Worm (Caenorhabditis elegans): Measurements from ENCODE around the gene F57F4.2.

Gene F57F4.2

DNA sequence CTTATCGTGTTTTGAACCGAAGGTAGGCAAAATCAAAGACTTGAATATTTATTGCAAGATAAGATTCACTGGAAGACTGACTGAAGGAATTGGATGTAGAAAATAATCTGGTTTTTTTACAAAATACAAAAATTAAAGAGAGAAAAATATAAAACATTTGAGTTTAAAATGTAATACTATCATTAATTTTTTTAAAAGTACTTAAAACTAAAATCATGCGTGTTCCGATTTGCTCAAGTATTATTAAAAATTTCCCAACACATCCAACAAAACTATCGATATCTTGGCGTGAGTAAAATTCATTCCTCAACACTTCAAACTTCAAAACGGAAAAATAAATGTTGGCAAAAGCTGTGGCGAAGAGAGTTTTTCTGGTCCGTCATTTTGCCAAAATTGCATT lies 629 bp upstream of the F57F4.2 start, which contains the start of gene F57F4.1:
Gene F57F4.1 (plus strand): TSS at position 301 of the 400 bp plus-strand sequence.
- TF ChIP-seq egl-27 (tag; optimal IDR thresholded peaks at IDR 0.05) (no peak), hmg-11 (tag; optimal IDR thresholded peaks at IDR 0.05) (no peak), zag-1 (tag; optimal IDR thresholded peaks at IDR 0.05) (no peak), nhr-23 (tag; optimal IDR thresholded peaks at IDR 0.05) (no peak), nhr-12 (tag; optimal IDR thresholded peaks at IDR 0.05) (no peak), ceh-82 (tag; optimal IDR thresholded peaks at IDR 0.05) (no peak)

DNA sequence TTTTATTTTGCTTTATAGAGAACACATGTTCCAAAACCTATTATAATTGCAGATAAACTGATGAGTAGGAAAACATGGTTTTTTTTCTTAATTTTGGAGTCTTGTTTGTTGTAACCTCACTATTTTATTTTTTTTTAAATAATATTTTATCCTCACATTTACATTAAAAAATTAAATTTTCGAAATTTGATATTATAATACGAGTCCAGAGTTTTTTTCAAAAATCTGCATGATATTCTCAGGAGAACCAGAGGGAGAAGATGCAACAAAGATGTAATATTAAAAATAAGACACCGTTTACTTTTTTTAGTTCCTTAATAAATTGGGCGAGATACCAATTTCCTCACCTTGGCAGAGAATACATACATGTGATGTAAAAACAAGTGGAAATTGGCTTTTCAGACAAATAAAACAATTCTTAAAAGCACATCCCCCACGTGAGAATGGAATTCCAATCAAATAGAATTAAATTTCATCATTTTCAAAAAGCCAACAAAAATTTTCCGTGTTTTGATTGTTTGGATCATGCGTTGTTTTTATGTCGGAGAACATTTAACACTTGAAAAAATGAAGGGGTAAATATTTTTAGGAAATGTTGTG lies 3.8 kb downstream of the F57F4.2 start:
- TF ChIP-seq nhr-76 (tag; optimal IDR thresholded peaks at IDR 0.05) (no peak), nhr-25 (tag; optimal IDR thresholded peaks at IDR 0.05) (no peak), daf-12 (tag; optimal IDR thresholded peaks at IDR 0.05) (no peak), tbx-2 (tag; optimal IDR thresholded peaks at IDR 0.05) (no peak), nhr-43 (tag; optimal IDR thresholded peaks at IDR 0.05; ENCODE audit: poor library complexity, severe bottlenecking) (no peak), mdl-1 (tag; optimal IDR thresholded peaks at IDR 0.05) (no peak), zag-1 (tag; optimal IDR thresholded peaks at IDR 0.05) (no peak), aly-2 (tag; optimal IDR thresholded peaks at IDR 0.05) (no peak), eor-1 (tag; optimal IDR thresholded peaks at IDR 0.05) (no peak), nhr-23 (tag; optimal IDR thresholded peaks at IDR 0.05) (no peak), pqm-1 (tag; optimal IDR thresholded peaks at IDR 0.05) (no peak), nhr-28 (tag; optimal IDR thresholded peaks at IDR 0.05) (no peak), fkh-2 (tag; optimal IDR thresholded peaks at IDR 0.05) (no peak), nhr-77 (tag; optimal IDR thresholded peaks at IDR 0.05) (no peak)

DNA sequence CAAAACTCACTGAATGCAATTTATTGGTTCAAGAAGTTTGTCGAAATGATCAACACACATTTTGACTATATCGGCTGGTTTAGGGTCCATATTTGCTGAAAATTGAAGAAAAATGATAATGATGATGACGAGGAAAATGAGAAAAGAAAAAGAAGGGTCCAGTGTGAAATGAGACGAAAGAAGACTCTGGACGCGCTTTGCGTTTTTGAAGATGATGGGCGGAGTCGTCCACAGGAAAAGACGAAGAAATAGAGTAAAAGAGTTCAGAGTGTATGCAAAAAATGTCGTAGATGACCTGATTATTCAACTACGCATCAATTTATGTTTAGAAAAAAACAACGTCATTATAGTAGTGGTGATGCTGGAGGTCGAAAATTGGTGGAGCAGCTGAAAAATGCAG lies 14.7 kb downstream of the F57F4.2 start, which contains the start of gene F13H6.5:
Gene F13H6.5 (minus strand): TSS at position 101 of the 400 bp plus-strand sequence.
- no peak for TF ChIP-seq hmg-11 (tag; optimal IDR thresholded peaks at IDR 0.05)
- TF ChIP-seq nhr-25 (tag; optimal IDR thresholded peaks at IDR 0.05), result no peak
- TF ChIP-seq ceh-16 (tag; optimal IDR thresholded peaks at IDR 0.05), result no peak
- TF ChIP-seq unc-39 (tag; optimal IDR thresholded peaks at IDR 0.05), result no peak
- no peak for TF ChIP-seq pha-4 (tag; optimal IDR thresholded peaks at IDR 0.05)
- TF ChIP-seq fos-1 (tag; optimal IDR thresholded peaks at IDR 0.05), result no peak
- TF ChIP-seq nfya-1 (tag; optimal IDR thresholded peaks at IDR 0.05; ENCODE audit: insufficient read depth), result no peak
- no peak for TF ChIP-seq elt-2 (tag; optimal IDR thresholded peaks at IDR 0.05)
- no peak for TF ChIP-seq eor-1 (tag; optimal IDR thresholded peaks at IDR 0.05)
- no peak for TF ChIP-seq aly-2 (tag; optimal IDR thresholded peaks at IDR 0.05)
- TF ChIP-seq elt-1 (tag; optimal IDR thresholded peaks at IDR 0.05), result no peak
- TF ChIP-seq nhr-11 (tag; optimal IDR thresholded peaks at IDR 0.05), result no peak
- TF ChIP-seq nhr-237 (tag; optimal IDR thresholded peaks at IDR 0.05), result no peak
- no peak for TF ChIP-seq lin-15B (tag; optimal IDR thresholded peaks at IDR 0.05)
- TF ChIP-seq ZK546.5 (tag; optimal IDR thresholded peaks at IDR 0.05), result no peak
- TF ChIP-seq sea-2 (GFP tag; optimal IDR thresholded peaks at IDR 0.05), result no peak
- TF ChIP-seq fkh-10 (GFP tag; optimal IDR thresholded peaks at IDR 0.05), result no peak

DNA sequence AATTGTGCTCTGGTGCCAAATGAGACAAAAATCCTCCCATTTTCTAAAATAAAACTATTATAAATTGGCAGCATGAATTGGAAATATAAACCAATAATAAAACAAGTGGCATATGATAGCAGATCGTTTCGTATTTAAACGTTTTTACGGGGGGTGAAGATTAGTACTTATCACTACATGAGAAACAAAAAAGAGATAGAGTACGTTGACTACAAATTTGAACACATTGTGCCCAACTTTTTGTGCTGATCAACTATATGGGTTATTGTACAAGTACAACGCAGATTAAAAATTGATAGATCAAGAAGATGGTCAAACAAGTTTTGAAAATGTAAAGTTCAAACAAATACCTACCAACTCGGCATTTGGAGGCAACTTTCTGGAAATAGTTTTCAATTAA lies 21.0 kb downstream of the F57F4.2 start:
- TF ChIP-seq aly-2 (tag; optimal IDR thresholded peaks at IDR 0.05) (no peak), lin-15B (tag; optimal IDR thresholded peaks at IDR 0.05) (no peak), elt-3 (tag; optimal IDR thresholded peaks at IDR 0.05) (peak in 1 of 3 experiments; percentile 24), nhr-43 (tag; optimal IDR thresholded peaks at IDR 0.05; ENCODE audit: poor library complexity, severe bottlenecking) (no peak), zag-1 (tag; optimal IDR thresholded peaks at IDR 0.05) (no peak)

DNA sequence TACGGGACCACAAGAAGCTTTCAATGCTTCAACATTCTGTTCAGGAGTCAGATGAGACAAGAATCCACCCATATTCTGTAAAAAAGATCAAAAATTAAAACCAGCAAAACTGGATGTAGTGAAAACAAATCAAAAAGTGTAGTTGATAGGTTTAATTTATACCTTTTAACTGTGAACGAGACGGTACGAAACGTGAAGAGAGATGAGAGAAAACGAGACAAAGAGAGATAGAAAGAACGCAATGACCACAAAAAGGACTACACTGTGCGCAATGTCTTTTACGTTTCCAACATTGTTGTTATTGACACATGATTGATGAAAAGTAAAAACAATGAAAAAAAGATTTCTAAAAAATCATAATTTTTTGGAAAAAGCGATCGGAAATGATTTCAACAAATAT lies 23.9 kb downstream of the F57F4.2 start, which contains the start of gene cest-33:
Gene cest-33 (minus strand): TSS at position 75 of the 400 bp plus-strand sequence.
- no peak for TF ChIP-seq R02D3.7 (tag; optimal IDR thresholded peaks at IDR 0.05)
- TF ChIP-seq nhr-43 (tag; optimal IDR thresholded peaks at IDR 0.05; ENCODE audit: poor library complexity, severe bottlenecking), result peak; percentile 2
- TF ChIP-seq elt-2 (tag; optimal IDR thresholded peaks at IDR 0.05), result peak; percentile 19
- peak; percentile 72 for TF ChIP-seq pqm-1 (tag; optimal IDR thresholded peaks at IDR 0.05)
- peak; percentile 24 for TF ChIP-seq pha-4 (tag; optimal IDR thresholded peaks at IDR 0.05)
- TF ChIP-seq nhr-25 (tag; optimal IDR thresholded peaks at IDR 0.05), result peak; percentile 23

Data from whole organism, L3 larva.